Worm (Caenorhabditis elegans) whole organism, L3 larva: ENCODE data around the gene hot-3.

ENCODE experiments used
- aly-2 ChIP-seq: fragments of 150-350 bp; optimal IDR thresholded peaks from 2 replicates; lab custom pipeline; 2014; ENCODE audit warnings: missing biosample characterization, missing genetic modification characterization
- ama-1 ChIP-seq: fragments of 150-350 bp; optimal IDR thresholded peaks from 2 replicates; lab custom pipeline; 2018
- ceh-16 ChIP-seq: sonication (generic microtip); optimal IDR thresholded peaks from 2 replicates; lab custom pipeline; 2017; ENCODE audit warnings: missing biosample characterization, missing genetic modification characterization
- egl-5 ChIP-seq: fragments of 150-350 bp; optimal IDR thresholded peaks from 2 replicates; lab custom pipeline; 2017; ENCODE audit warnings: missing biosample characterization, missing genetic modification reagents, missing genetic modification characterization, inconsistent platforms
- elt-2 ChIP-seq: sonication (generic microtip); optimal IDR thresholded peaks from 2 replicates; lab custom pipeline; 2016; ENCODE audit warnings: missing genetic modification reagents, mild to moderate bottlenecking, missing genetic modification characterization, missing compliant biosample characterization
- eor-1 ChIP-seq, 2 experiments: fragments of 150-350 bp; optimal IDR thresholded peaks; 2 replicates each; lab custom pipeline; 2014 to 2018; ENCODE audit warnings: missing biosample characterization in 2 of 2, missing genetic modification characterization in 2 of 2
- fkh-10 ChIP-seq: sonication (generic microtip); optimal IDR thresholded peaks from 2 replicates; lab custom pipeline; 2017; ENCODE audit warnings: missing biosample characterization, missing genetic modification reagents, missing genetic modification characterization
- hmg-11 ChIP-seq: sonication (generic microtip); optimal IDR thresholded peaks from 2 replicates; lab custom pipeline; 2016; ENCODE audit warnings: missing genetic modification characterization, missing compliant biosample characterization
- jun-1 ChIP-seq: fragments of 150-350 bp; optimal IDR thresholded peaks from 2 replicates; lab custom pipeline; 2014; ENCODE audit warnings: missing biosample characterization, missing genetic modification reagents, missing genetic modification characterization
- lin-15B ChIP-seq: fragments of 150-350 bp; optimal IDR thresholded peaks from 2 replicates; lab custom pipeline; 2014; ENCODE audit warnings: missing biosample characterization, missing genetic modification characterization
- lin-39 ChIP-seq: fragments of 150-350 bp; optimal IDR thresholded peaks from 2 replicates; lab custom pipeline; 2018; ENCODE audit warnings: missing biosample characterization, missing genetic modification reagents, missing genetic modification characterization
- lsy-12 ChIP-seq: sonication (generic microtip); optimal IDR thresholded peaks from 2 replicates; lab custom pipeline; 2016; ENCODE audit warnings: mild to moderate bottlenecking, missing genetic modification characterization, missing compliant biosample characterization
- mdl-1 ChIP-seq: fragments of 150-350 bp; optimal IDR thresholded peaks from 2 replicates; lab custom pipeline; 2014; ENCODE audit warnings: missing biosample characterization, missing genetic modification characterization
- nfya-1 ChIP-seq: sonication (generic microtip); optimal IDR thresholded peaks from 2 replicates; lab custom pipeline; 2017; ENCODE audit warnings: missing genetic modification characterization, mild to moderate bottlenecking, missing compliant biosample characterization, antibody characterized with exemption, moderate library complexity; ENCODE audit not compliant: insufficient read depth
- nhr-11 ChIP-seq: fragments of 150-350 bp; optimal IDR thresholded peaks from 2 replicates; lab custom pipeline; 2014; ENCODE audit warnings: missing biosample characterization, missing genetic modification characterization
- nhr-12 ChIP-seq: fragments of 150-350 bp; optimal IDR thresholded peaks from 2 replicates; lab custom pipeline; 2014; ENCODE audit warnings: missing biosample characterization, missing genetic modification characterization
- nhr-23 ChIP-seq: fragments of 150-350 bp; optimal IDR thresholded peaks from 2 replicates; lab custom pipeline; 2014; ENCODE audit warnings: missing biosample characterization, missing genetic modification reagents, missing genetic modification characterization
- nhr-237 ChIP-seq: fragments of 150-350 bp; optimal IDR thresholded peaks from 2 replicates; lab custom pipeline; 2014; ENCODE audit warnings: missing biosample characterization, missing genetic modification characterization
- nhr-25 ChIP-seq: sonication (generic microtip); optimal IDR thresholded peaks from 2 replicates; lab custom pipeline; 2017; ENCODE audit warnings: missing biosample characterization, missing genetic modification characterization
- nhr-43 ChIP-seq: sonication (generic microtip); optimal IDR thresholded peaks from 2 replicates; lab custom pipeline; 2016; ENCODE audit warnings: mild to moderate bottlenecking, missing genetic modification characterization, missing compliant biosample characterization; ENCODE audit not compliant: poor library complexity, severe bottlenecking
- nhr-67 ChIP-seq: fragments of 150-350 bp; optimal IDR thresholded peaks from 2 replicates; lab custom pipeline; 2014; ENCODE audit warnings: missing biosample characterization, missing genetic modification characterization
- nhr-76 ChIP-seq: fragments of 150-350 bp; sonication (generic microtip); optimal IDR thresholded peaks from 5 replicates; lab custom pipeline; 2014; ENCODE audit warnings: missing biosample characterization, missing genetic modification characterization
- nhr-77 ChIP-seq: fragments of 150-350 bp; optimal IDR thresholded peaks from 2 replicates; lab custom pipeline; 2014; ENCODE audit warnings: missing biosample characterization, missing genetic modification characterization
- pha-4 ChIP-seq: fragments of 150-350 bp; optimal IDR thresholded peaks from 2 replicates; lab custom pipeline; 2014; ENCODE audit warnings: missing biosample characterization, missing genetic modification reagents, missing genetic modification characterization
- pqm-1 ChIP-seq: fragments of 150-350 bp; optimal IDR thresholded peaks from 2 replicates; lab custom pipeline; 2017; ENCODE audit warnings: missing biosample characterization, missing genetic modification characterization, inconsistent platforms
- sea-2 ChIP-seq: fragments of 150-350 bp; sonication (generic microtip); optimal IDR thresholded peaks from 4 replicates; lab custom pipeline; 2014; ENCODE audit warnings: missing biosample characterization, missing genetic modification reagents, missing genetic modification characterization
- skn-1 ChIP-seq: fragments of 150-350 bp; optimal IDR thresholded peaks from 2 replicates; lab custom pipeline; 2014; ENCODE audit warnings: missing biosample characterization, missing genetic modification characterization
- snpc-4 ChIP-seq: fragments of 150-350 bp; optimal IDR thresholded peaks from 2 replicates; lab custom pipeline; 2014; ENCODE audit warnings: missing biosample characterization, missing genetic modification characterization
- tbx-2 ChIP-seq: sonication (generic microtip); optimal IDR thresholded peaks from 2 replicates; lab custom pipeline; 2016; ENCODE audit warnings: mild to moderate bottlenecking, missing genetic modification characterization, missing compliant biosample characterization
- unc-39 ChIP-seq: sonication (generic microtip); optimal IDR thresholded peaks from 4 replicates; lab custom pipeline; 2017; ENCODE audit warnings: missing biosample characterization, missing genetic modification characterization
- unc-62 ChIP-seq: fragments of 150-350 bp; sonication (generic microtip); optimal IDR thresholded peaks from 4 replicates; lab custom pipeline; 2014; ENCODE audit warnings: missing biosample characterization, missing genetic modification reagents, missing genetic modification characterization
- zag-1 ChIP-seq: fragments of 150-350 bp; optimal IDR thresholded peaks from 2 replicates; lab custom pipeline; 2014; ENCODE audit warnings: missing biosample characterization, missing genetic modification characterization
- ztf-11 ChIP-seq: fragments of 150-350 bp; optimal IDR thresholded peaks from 2 replicates; lab custom pipeline; 2014; ENCODE audit warnings: missing biosample characterization, missing genetic modification characterization
- ztf-4 ChIP-seq: fragments of 150-350 bp; optimal IDR thresholded peaks from 2 replicates; lab custom pipeline; 2014; ENCODE audit warnings: missing biosample characterization, missing genetic modification characterization

Gene hot-3

ce11 chrII:13916040-13916439 is 15.8 kb downstream of the hot-3 start, which contains the start of gene mltn-3:
Gene mltn-3 (plus strand): TSS chrII:13916340.
- TF ChIP-seq nhr-12 (tag; lab: Kevin White, UChicago): no peak
- no peak for TF ChIP-seq mdl-1
- TF ChIP-seq nhr-67 (tag; lab: Kevin White, UChicago): no peak
- no peak for TF ChIP-seq aly-2 (tag; lab: Kevin White, UChicago)
- no peak for TF ChIP-seq zag-1 (tag; lab: Kevin White, UChicago)
- TF ChIP-seq snpc-4 (tag; lab: Kevin White, UChicago): no peak
- no peak for TF ChIP-seq tbx-2 (tag; lab: Kevin White, UChicago)
- TF ChIP-seq pha-4: no peak
- no peak for TF ChIP-seq fkh-10
- no peak for TF ChIP-seq hmg-11 (tag; lab: Kevin White, UChicago)
- no peak for TF ChIP-seq jun-1
- no peak for TF ChIP-seq skn-1 (tag; lab: Kevin White, UChicago)
- TF ChIP-seq unc-62: no peak
- TF ChIP-seq eor-1 (tag; optimal IDR thresholded peaks at IDR 0.05; lab: Kevin White, UChicago): no peak
- no peak for TF ChIP-seq lsy-12 (tag; lab: Kevin White, UChicago)
- no peak for TF ChIP-seq ama-1 (lab: Kevin White, UChicago)

DNA sequence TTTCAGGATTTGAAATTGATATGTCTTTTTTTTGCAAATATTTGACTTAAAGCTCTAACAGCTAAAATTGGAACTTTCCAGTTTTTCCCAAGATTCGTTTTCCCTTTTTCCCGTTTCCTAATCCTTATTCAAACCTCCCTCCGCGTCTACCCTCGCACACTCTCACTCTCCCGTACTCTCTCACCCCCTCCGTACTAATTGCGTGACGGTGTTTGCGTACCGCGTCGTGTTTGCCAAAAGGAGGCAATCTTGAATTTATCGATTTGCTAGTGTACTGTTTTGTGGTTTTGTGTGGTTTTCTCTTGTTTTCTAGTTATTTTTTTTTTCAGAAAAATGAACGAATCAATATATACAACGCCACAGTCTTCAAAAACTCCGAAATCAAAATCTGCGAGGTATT is 23.3 kb downstream of the hot-3 start, which contains the start of gene citk-1:
TSS of gene citk-1 (plus strand) at position 323 of the 400 bp plus-strand sequence.
- TF ChIP-seq egl-5 (tag; lab: Kevin White, UChicago) (no peak), ceh-16 (tag; lab: Kevin White, UChicago) (no peak), nhr-25 (tag; lab: Kevin White, UChicago) (peak; percentile 59), unc-39 (no peak), nhr-23 (tag; lab: Kevin White, UChicago) (peak; percentile 69), nhr-77 (tag; lab: Kevin White, UChicago) (peak; percentile 9), nhr-11 (tag; lab: Kevin White, UChicago) (no peak), nhr-76 (tag; lab: Kevin White, UChicago) (no peak), zag-1 (tag; lab: Kevin White, UChicago) (no peak), lin-39 (tag; lab: Kevin White, UChicago) (peak; percentile 90), skn-1 (tag; lab: Kevin White, UChicago) (peak; percentile 7), eor-1 (tag; optimal IDR thresholded peaks at IDR 0.05; lab: Kevin White, UChicago) (no peak), lin-15B (tag; lab: Kevin White, UChicago) (peak; percentile 74), elt-2 (tag; lab: Kevin White, UChicago) (peak; percentile 34), pqm-1 (tag; lab: Kevin White, UChicago) (peak; percentile 16)

DNA sequence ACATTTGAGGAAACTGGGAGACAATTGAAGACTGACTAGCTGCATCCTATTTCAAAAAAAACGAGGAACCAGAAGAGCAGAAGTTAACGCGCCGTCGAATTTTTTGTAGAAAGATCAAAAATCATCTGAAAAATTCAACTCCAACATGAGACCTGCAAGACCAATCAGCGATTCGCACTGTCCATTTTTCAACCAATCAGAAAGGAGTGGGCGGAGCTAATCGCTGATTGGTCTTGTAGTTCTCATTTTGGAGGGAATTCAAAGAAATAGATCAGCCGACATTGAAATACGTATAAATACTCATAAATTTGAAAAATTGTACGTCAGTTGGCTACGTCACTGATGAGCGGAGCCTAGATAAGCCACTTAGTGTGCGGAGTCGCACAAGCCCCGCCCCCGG is 24.2 kb downstream of the hot-3 start:
- TF ChIP-seq nfya-1 (tag; lab: Kevin White, UChicago): peak; percentile 89
- TF ChIP-seq ztf-4: no peak

DNA sequence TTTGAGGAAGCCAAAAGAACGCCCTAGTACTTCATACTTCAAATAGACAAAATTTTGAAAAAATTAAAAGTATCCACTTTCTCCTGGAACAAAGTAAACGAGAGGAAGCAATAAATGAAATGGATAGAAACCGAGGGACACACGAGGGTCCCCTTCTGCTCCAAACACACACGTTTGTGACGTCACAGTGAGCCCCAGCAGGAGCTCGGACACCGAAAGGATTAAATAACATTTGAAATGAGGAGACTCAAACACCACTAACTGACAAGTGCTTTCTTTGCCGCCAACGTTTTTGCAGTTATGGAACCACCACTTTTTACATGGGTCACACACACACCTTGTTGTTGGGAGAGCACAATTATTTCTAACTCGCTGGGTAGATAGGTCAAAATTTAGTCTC is 28.4 kb downstream of the hot-3 start:
- no peak for TF ChIP-seq ama-1 (lab: Kevin White, UChicago)
- TF ChIP-seq sea-2 (GFP tag; lab: Kevin White, UChicago): no peak
- no peak for TF ChIP-seq tbx-2 (tag; lab: Kevin White, UChicago)
- peak; percentile 48 for TF ChIP-seq nfya-1 (tag; lab: Kevin White, UChicago)
- peak; percentile 67 for TF ChIP-seq lin-39 (tag; lab: Kevin White, UChicago)
- TF ChIP-seq unc-39: no peak
- TF ChIP-seq ztf-4: no peak
- TF ChIP-seq, all 47 proteins: peak for 2

ce11 chrII:13902014-13902413 is 29.8 kb downstream of the hot-3 start, which contains the start of gene W02B8.1:
Gene W02B8.1 (minus strand): TSS chrII:13902114.
- TF ChIP-seq nhr-237 (tag; lab: Kevin White, UChicago): no peak
- no peak for TF ChIP-seq nhr-43 (tag; lab: Kevin White, UChicago)
- TF ChIP-seq pha-4: no peak
- TF ChIP-seq hmg-11 (tag; lab: Kevin White, UChicago): no peak
- no peak for TF ChIP-seq ztf-11 (tag; lab: Kevin White, UChicago)
- TF ChIP-seq unc-39: no peak
- TF ChIP-seq, all 47 proteins: peak for 0
